Fruit fly (Drosophila melanogaster) whole organism, embryonic: ENCODE results near the gene CG10801.
A peak's percentile ranks its signal among the peaks of the same experiment; 100 is the strongest.

ENCODE experiments used
- Atf-2 ChIP-seq: fragments of 200-800 bp; sonication (Bioruptor generic); optimal IDR thresholded peaks from 2 replicates; lab custom pipeline; 2016; ENCODE audit warnings: missing biosample characterization, missing genetic modification characterization
- Awh ChIP-seq: fragments of 200-800 bp; sonication (Bioruptor generic); IDR thresholded peaks from 2 replicates; pipeline ENCODE4, ENCODE4 v1.3.6; 2022; ENCODE audit warnings: missing biosample characterization, missing genetic modification characterization
- CG10366 ChIP-seq: fragments of 200-800 bp; sonication (Bioruptor generic); IDR thresholded peaks from 2 replicates; pipeline ENCODE4 v1.3.6; 2022; ENCODE audit warnings: missing biosample characterization, missing genetic modification characterization
- CG10565 ChIP-seq: fragments of 200-800 bp; sonication (Bioruptor generic); optimal IDR thresholded peaks from 3 replicates; lab custom pipeline; 2016; ENCODE audit warnings: missing biosample characterization, mild to moderate bottlenecking, missing genetic modification characterization
- CG11723 ChIP-seq: fragments of 200-800 bp; sonication (Bioruptor generic); optimal IDR thresholded peaks from 2 replicates; lab custom pipeline; 2017; ENCODE audit warnings: missing biosample characterization, mild to moderate bottlenecking, missing genetic modification characterization
- CG12236 ChIP-seq: fragments of 200-800 bp; sonication (Bioruptor generic); optimal IDR thresholded peaks from 2 replicates; lab custom pipeline; 2016; ENCODE audit warnings: missing biosample characterization, missing genetic modification characterization
- CG1233 ChIP-seq: fragments of 200-800 bp; sonication (Bioruptor generic); optimal IDR thresholded peaks from 4 replicates; lab custom pipeline; 2018; ENCODE audit warnings: missing biosample characterization, mild to moderate bottlenecking, missing genetic modification characterization
- CG17802 ChIP-seq: fragments of 200-800 bp; sonication (Bioruptor generic); optimal IDR thresholded peaks from 2 replicates; lab custom pipeline; 2018; ENCODE audit warnings: missing biosample characterization, mild to moderate bottlenecking, missing genetic modification characterization, moderate library complexity
- CG18476 ChIP-seq: fragments of 200-800 bp; sonication (Bioruptor generic); optimal IDR thresholded peaks from 2 replicates; lab custom pipeline; 2016; ENCODE audit warnings: missing biosample characterization, mild to moderate bottlenecking, missing genetic modification characterization
- CG2120 ChIP-seq: fragments of 200-800 bp; sonication (Bioruptor generic); optimal IDR thresholded peaks from 3 replicates; lab custom pipeline; 2016; ENCODE audit warnings: missing biosample characterization, missing genetic modification characterization
- CG2202 ChIP-seq: fragments of 200-800 bp; sonication (Bioruptor generic); optimal IDR thresholded peaks from 2 replicates; lab custom pipeline; 2018; ENCODE audit warnings: missing biosample characterization, mild to moderate bottlenecking, missing genetic modification characterization
- CG2678 ChIP-seq: fragments of 200-800 bp; sonication (Bioruptor generic); optimal IDR thresholded peaks from 3 replicates; lab custom pipeline; 2019; ENCODE audit warnings: missing biosample characterization, mild to moderate bottlenecking, missing genetic modification characterization, moderate library complexity
- CG3065 ChIP-seq: fragments of 200-800 bp; sonication (Bioruptor generic); optimal IDR thresholded peaks from 2 replicates; lab custom pipeline; 2016; ENCODE audit warnings: missing biosample characterization, missing genetic modification characterization
- CG31441 ChIP-seq: fragments of 200-800 bp; sonication (Bioruptor generic); IDR thresholded peaks from 2 replicates; pipeline ENCODE4 v1.3.6; 2022; ENCODE audit warnings: missing biosample characterization, missing genetic modification characterization
- CG32532 ChIP-seq: fragments of 200-800 bp; sonication (Bioruptor generic); IDR thresholded peaks from 2 replicates; pipeline ENCODE4 v1.3.6; 2022; ENCODE audit warnings: missing biosample characterization, missing genetic modification characterization
- CG33557 ChIP-seq: fragments of 200-800 bp; sonication (Bioruptor generic); optimal IDR thresholded peaks from 2 replicates; lab custom pipeline; 2019; ENCODE audit warnings: missing biosample characterization, mild to moderate bottlenecking, missing genetic modification characterization, moderate library complexity
- CG3407 ChIP-seq: fragments of 200-800 bp; sonication (Bioruptor generic); optimal IDR thresholded peaks from 2 replicates; lab custom pipeline; 2018; ENCODE audit warnings: missing biosample characterization, mild to moderate bottlenecking, missing genetic modification characterization
- CG6813 ChIP-seq: fragments of 200-800 bp; sonication (Bioruptor generic); optimal IDR thresholded peaks from 2 replicates; lab custom pipeline; 2017; ENCODE audit warnings: missing biosample characterization, missing genetic modification characterization, mild to moderate bottlenecking, moderate library complexity, missing genetic modification reagents
- CG7271 ChIP-seq: fragments of 200-800 bp; sonication (Bioruptor generic); optimal IDR thresholded peaks from 2 replicates; lab custom pipeline; 2018; ENCODE audit warnings: missing biosample characterization, mild to moderate bottlenecking, missing genetic modification characterization, moderate library complexity
- CG7786 ChIP-seq: fragments of 200-800 bp; sonication (Bioruptor generic); optimal IDR thresholded peaks from 2 replicates; lab custom pipeline; 2016; ENCODE audit warnings: missing biosample characterization, missing genetic modification characterization
- CG7839 ChIP-seq: fragments of 200-800 bp; sonication (Bioruptor generic); optimal IDR thresholded peaks from 3 replicates; lab custom pipeline; 2018; ENCODE audit warnings: missing biosample characterization, mild to moderate bottlenecking, missing genetic modification characterization, moderate library complexity
- CG9727 ChIP-seq: fragments of 200-800 bp; sonication (Bioruptor generic); optimal IDR thresholded peaks from 3 replicates; lab custom pipeline; 2017; ENCODE audit warnings: missing biosample characterization, mild to moderate bottlenecking, missing genetic modification characterization
- D19B ChIP-seq: fragments of 200-800 bp; sonication (Bioruptor generic); optimal IDR thresholded peaks from 2 replicates; lab custom pipeline; 2017; ENCODE audit warnings: missing biosample characterization, mild to moderate bottlenecking, missing genetic modification characterization
- Deaf1 ChIP-seq: fragments of 200-800 bp; optimal IDR thresholded peaks from 3 replicates; lab custom pipeline; 2019; ENCODE audit warnings: missing biosample characterization, mild to moderate bottlenecking, missing genetic modification characterization, moderate library complexity
- Ets97D ChIP-seq: fragments of 200-800 bp; sonication (Bioruptor generic); optimal IDR thresholded peaks from 3 replicates; lab custom pipeline; 2016; ENCODE audit warnings: missing biosample characterization, missing genetic modification characterization
- Nf-YB ChIP-seq: fragments of 200-800 bp; sonication (Bioruptor generic); optimal IDR thresholded peaks from 3 replicates; lab custom pipeline; 2019; ENCODE audit warnings: missing biosample characterization, mild to moderate bottlenecking, missing genetic modification characterization, moderate library complexity
- PHDP ChIP-seq: fragments of 200-800 bp; sonication (Bioruptor generic); optimal IDR thresholded peaks from 3 replicates; lab custom pipeline; 2018; ENCODE audit warnings: missing biosample characterization, mild to moderate bottlenecking, missing genetic modification characterization, moderate library complexity
- Spps ChIP-seq: fragments of 200-800 bp; sonication (Bioruptor generic); optimal IDR thresholded peaks from 2 replicates; lab custom pipeline; 2018; ENCODE audit warnings: missing biosample characterization, mild to moderate bottlenecking, missing genetic modification characterization
- ase ChIP-seq: fragments of 200-800 bp; sonication (Bioruptor generic); IDR thresholded peaks from 3 replicates; pipeline ENCODE4 v1.3.6; 2022; ENCODE audit warnings: missing biosample characterization, missing genetic modification characterization
- ato ChIP-seq: fragments of 200-800 bp; sonication (Bioruptor generic); IDR thresholded peaks from 2 replicates; pipeline ENCODE4 v1.3.6; 2022; ENCODE audit warnings: missing biosample characterization, missing genetic modification characterization; ENCODE audit not compliant: partially characterized antibody
- caup ChIP-seq: fragments of 200-800 bp; sonication (Bioruptor generic); optimal IDR thresholded peaks from 3 replicates; lab custom pipeline; 2017; ENCODE audit warnings: missing biosample characterization, mild to moderate bottlenecking, missing genetic modification characterization, moderate library complexity; ENCODE audit not compliant: severe bottlenecking
- cg ChIP-seq: fragments of 200-800 bp; sonication (Bioruptor generic); optimal IDR thresholded peaks from 3 replicates; lab custom pipeline; 2019; ENCODE audit warnings: missing biosample characterization, mild to moderate bottlenecking, missing genetic modification characterization, moderate library complexity
- chm ChIP-seq: fragments of 200-800 bp; sonication (Bioruptor generic); IDR thresholded peaks from 2 replicates; pipeline ENCODE4 v1.3.6; 2022; ENCODE audit warnings: missing biosample characterization, missing genetic modification characterization
- da ChIP-seq: fragments of 200-800 bp; sonication (Bioruptor generic); optimal IDR thresholded peaks from 2 replicates; lab custom pipeline; 2016; ENCODE audit warnings: missing biosample characterization, missing genetic modification characterization
- dan ChIP-seq: fragments of 200-800 bp; sonication (Bioruptor generic); IDR thresholded peaks from 2 replicates; pipeline ENCODE4 v1.3.6; 2022; ENCODE audit warnings: missing biosample characterization, missing genetic modification characterization
- dysf ChIP-seq: fragments of 200-800 bp; sonication (Bioruptor generic); IDR thresholded peaks from 3 replicates; pipeline ENCODE4 v1.3.6; 2022; ENCODE audit warnings: missing biosample characterization, missing genetic modification characterization
- ewg ChIP-seq: fragments of 200-800 bp; sonication (Bioruptor generic); optimal IDR thresholded peaks from 3 replicates; lab custom pipeline; 2017; ENCODE audit warnings: mild to moderate bottlenecking, missing biosample characterization, missing genetic modification reagents, missing genetic modification characterization
- fd102C ChIP-seq: fragments of 200-800 bp; sonication (Bioruptor generic); optimal IDR thresholded peaks from 2 replicates; lab custom pipeline; 2018; ENCODE audit warnings: missing biosample characterization, mild to moderate bottlenecking, missing genetic modification characterization, moderate library complexity
- fd96Cb ChIP-seq: fragments of 200-800 bp; sonication (Bioruptor generic); optimal IDR thresholded peaks from 2 replicates; lab custom pipeline; 2018; ENCODE audit warnings: missing biosample characterization, mild to moderate bottlenecking, missing genetic modification characterization, moderate library complexity
- ind ChIP-seq: fragments of 200-800 bp; sonication (Bioruptor generic); optimal IDR thresholded peaks from 3 replicates; lab custom pipeline; 2016; ENCODE audit warnings: missing biosample characterization, missing genetic modification characterization
- insv ChIP-seq, 2 experiments: fragments of 200-800 bp; sonication (Bioruptor generic); optimal IDR thresholded peaks; 3 replicates each; lab custom pipeline; 2016 to 2018; ENCODE audit warnings: missing biosample characterization in 2 of 2, missing genetic modification characterization in 2 of 2
- lov ChIP-seq, 2 experiments: fragments of 200-800 bp in 1 of 2; fragments of >200 bp in 1 of 2; sonication (Bioruptor generic) in 1 of 2; IDR thresholded peaks in 1 of 2; optimal IDR thresholded peaks in 1 of 2; 2 replicates in 1 of 2; 3 replicates in 1 of 2; pipeline versions ENCODE4 v1.3.6 to Lab custom; 2017 to 2022; ENCODE audit warnings: missing biosample characterization in 1 of 2, missing genetic modification characterization in 1 of 2
- otp ChIP-seq: fragments of 200-800 bp; sonication (Bioruptor generic); IDR thresholded peaks from 3 replicates; pipeline ENCODE4, ENCODE4 v1.3.6; 2022; ENCODE audit warnings: missing biosample characterization, missing genetic modification characterization
- sens ChIP-seq: fragments of 200-800 bp; sonication (Bioruptor generic); peaks from one replicate; lab custom pipeline; 2016; ENCODE audit warnings: missing biosample characterization, missing genetic modification characterization
- stc ChIP-seq: fragments of 200-800 bp; sonication (Bioruptor generic); IDR thresholded peaks from 2 replicates; pipeline ENCODE4 v1.3.6; 2022; ENCODE audit warnings: missing biosample characterization, missing genetic modification characterization
- stwl ChIP-seq: fragments of 200-800 bp; sonication (Bioruptor generic); optimal IDR thresholded peaks from 3 replicates; lab custom pipeline; 2018; ENCODE audit warnings: missing biosample characterization, mild to moderate bottlenecking, missing genetic modification characterization, moderate library complexity
- ttk ChIP-seq: fragments of 200-800 bp; sonication (Bioruptor generic); IDR thresholded peaks from 2 replicates; pipeline ENCODE4 v2.1.2; 2022; ENCODE audit warnings: missing biosample characterization, missing genetic modification characterization
- yki ChIP-seq: fragments of >200 bp; optimal IDR thresholded peaks from 3 replicates; lab custom pipeline; 2018
- z ChIP-seq: fragments of 200-800 bp; sonication (Bioruptor generic); IDR thresholded peaks from 3 replicates; pipeline ENCODE4 v1.3.6; 2022; ENCODE audit warnings: missing biosample characterization, missing genetic modification characterization
- zen ChIP-seq: fragments of 200-800 bp; sonication (Bioruptor generic); optimal IDR thresholded peaks from 3 replicates; lab custom pipeline; 2018; ENCODE audit warnings: missing biosample characterization, mild to moderate bottlenecking, missing genetic modification characterization, moderate library complexity
- zfh1 ChIP-seq: fragments of 200-800 bp; sonication (Bioruptor generic); IDR thresholded peaks from 3 replicates; pipeline ENCODE4 v1.3.6; 2022; ENCODE audit warnings: missing biosample characterization, missing genetic modification characterization

Gene CG10801

dm6 chrX:3504251-3504650, 43.9 kb downstream of the CG10801 start:
- TF ChIP-seq PHDP (tag; lab: Kevin White, UChicago) (no peak), ewg (GFP tag; lab: Kevin White, UChicago) (no peak), ato (GFP tag; lab: Robert Waterston, UW) (no peak), Awh (GFP tag; lab: Robert Waterston, UW) (0 out of 2 replicates have a peak, but pooled peaks have one; percentile 9), lov (optimal IDR thresholded peaks at IDR 0.05; lab: Kevin White, UChicago) (no peak), lov (GFP tag; IDR thresholded peaks at IDR 0.05; lab: Robert Waterston, UW) (0 out of 3 replicates have a peak, but pooled peaks have one; percentile 28), fd102C (peak; percentile 15), CG7271 (tag; lab: Kevin White, UChicago) (peak; percentile 66), dan (GFP tag; lab: Robert Waterston, UW) (no peak), insv (GFP tag; optimal IDR thresholded peaks at IDR 0.05; lab: Kevin White, UChicago) (no peak), zfh1 (GFP tag; lab: Robert Waterston, UW) (0 out of 3 replicates have a peak, but pooled peaks have one; percentile 28), CG17802 (tag; lab: Kevin White, UChicago) (no peak), Nf-YB (GFP tag; lab: Kevin White, UChicago) (no peak), fd96Cb (tag; lab: Kevin White, UChicago) (no peak), caup (GFP tag; lab: Kevin White, UChicago) (no peak), CG18476 (no peak), CG2120 (GFP tag; lab: Kevin White, UChicago) (no peak), Spps (no peak), Deaf1 (no peak), cg (GFP tag; lab: Kevin White, UChicago) (no peak), CG12236 (GFP tag; lab: Kevin White, UChicago) (no peak), CG2678 (tag; lab: Kevin White, UChicago) (no peak), ind (no peak), otp (no peak), stc (GFP tag; lab: Robert Waterston, UW) (no peak), CG10366 (GFP tag; lab: Robert Waterston, UW) (no peak), chm (GFP tag; lab: Robert Waterston, UW) (0 out of 2 replicates have a peak, but pooled peaks have one; percentile 35), CG32532 (GFP tag; lab: Robert Waterston, UW) (no peak), CG1233 (no peak), D19B (no peak), CG3065 (no peak), CG31441 (GFP tag; lab: Robert Waterston, UW) (no peak), yki (lab: Kevin White, UChicago) (no peak), CG10565 (GFP tag; lab: Kevin White, UChicago) (no peak), CG6813 (GFP tag; lab: Kevin White, UChicago) (no peak), z (0 out of 3 replicates have a peak, but pooled peaks have one; percentile 7), CG33557 (GFP tag; lab: Kevin White, UChicago) (peak; percentile 1), da (GFP tag; lab: Kevin White, UChicago) (no peak), zen (peak; percentile 25), CG11723 (GFP tag; lab: Kevin White, UChicago) (no peak), ase (GFP tag; lab: Robert Waterston, UW) (0 out of 3 replicates have a peak, but pooled peaks have one; percentile 31), dysf (GFP tag; lab: Robert Waterston, UW) (no peak), CG7786 (no peak), CG3407 (GFP tag; lab: Kevin White, UChicago) (no peak), CG2202 (peak; percentile 5), Atf-2 (GFP tag; lab: Kevin White, UChicago) (no peak), ttk (no peak), CG7839 (tag; lab: Kevin White, UChicago) (no peak), CG9727 (GFP tag; lab: Kevin White, UChicago) (peak; percentile 9), stwl (tag; lab: Kevin White, UChicago) (peak; percentile 13), sens (GFP tag; lab: Kevin White, UChicago) (peak; percentile 65), Ets97D (GFP tag; lab: Kevin White, UChicago) (peak; percentile 91)
